Worm (Caenorhabditis elegans) whole organism, L1 larva: ENCODE results near the gene tbx-41.
A peak's percentile ranks its signal among the peaks of the same experiment; 100 is the strongest.

Source experiments
- C16A3.4 ChIP-seq: fragments of 150-350 bp; optimal IDR thresholded peaks from 2 replicates; lab custom pipeline; 2014; ENCODE audit warnings: missing biosample characterization, missing genetic modification characterization
- Y116A8C.19 ChIP-seq: sonication (generic microtip); optimal IDR thresholded peaks from 2 replicates; lab custom pipeline; 2016; ENCODE audit warnings: missing compliant biosample characterization, missing genetic modification characterization, borderline replicate concordance
- aha-1 ChIP-seq: fragments of 150-350 bp; optimal IDR thresholded peaks from 2 replicates; lab custom pipeline; 2014; ENCODE audit warnings: missing biosample characterization, missing genetic modification characterization
- alr-1 ChIP-seq: fragments of 200-800 bp; sonication (Bioruptor generic); optimal IDR thresholded peaks from 2 replicates; lab custom pipeline; 2018; ENCODE audit warnings: borderline replicate concordance, mild to moderate bottlenecking, missing genetic modification characterization, missing compliant biosample characterization
- blmp-1 ChIP-seq: fragments of 150-350 bp; optimal IDR thresholded peaks from 2 replicates; lab custom pipeline; 2014; ENCODE audit warnings: missing biosample characterization, missing genetic modification characterization
- ceh-8 ChIP-seq: fragments of 200-800 bp; sonication (Bioruptor generic); optimal IDR thresholded peaks from 2 replicates; lab custom pipeline; 2018; ENCODE audit warnings: mild to moderate bottlenecking, missing genetic modification characterization, moderate library complexity, missing compliant biosample characterization
- ceh-82 ChIP-seq, 3 experiments: fragments of 150-350 bp in 1 of 3; sonication (generic microtip) in 2 of 3; optimal IDR thresholded peaks; 2 replicates each; lab custom pipeline; 2014 to 2017; ENCODE audit warnings: missing biosample characterization in 3 of 3, missing genetic modification characterization in 3 of 3
- ceh-90 ChIP-seq: sonication (generic microtip); optimal IDR thresholded peaks from 2 replicates; lab custom pipeline; 2016; ENCODE audit warnings: missing genetic modification characterization, missing compliant biosample characterization
- dpl-1 ChIP-seq, 3 experiments: fragments of 150-350 bp in 2 of 3; sonication (generic microtip) in 1 of 3; optimal IDR thresholded peaks; 2 replicates each; lab custom pipeline; 2014 to 2017; ENCODE audit warnings: missing biosample characterization in 3 of 3, missing genetic modification characterization in 3 of 3, missing genetic modification reagents in 3 of 3
- egl-13 ChIP-seq: sonication (generic microtip); optimal IDR thresholded peaks from 2 replicates; lab custom pipeline; 2016; ENCODE audit warnings: missing genotype, missing genetic modification reagents, missing genetic modification characterization, missing compliant biosample characterization
- elt-2 ChIP-seq: sonication (generic microtip); optimal IDR thresholded peaks from 2 replicates; lab custom pipeline; 2016; ENCODE audit warnings: missing genetic modification characterization, mild to moderate bottlenecking, inconsistent platforms, missing compliant biosample characterization, missing genetic modification reagents
- elt-3 ChIP-seq, 6 experiments: fragments of 150-350 bp in 1 of 6; sonication (generic microtip); optimal IDR thresholded peaks; 2 replicates each; lab custom pipeline; 2017 to 2018; ENCODE audit warnings: missing biosample characterization in 6 of 6, missing genetic modification characterization in 6 of 6, inconsistent platforms in 1 of 6
- ets-5 ChIP-seq: fragments of 200-800 bp; sonication (Bioruptor generic); IDR thresholded peaks from 2 replicates; pipeline ENCODE4 v1.3.6; 2022; ENCODE audit warnings: missing genetic modification characterization, missing compliant biosample characterization
- fkh-10 ChIP-seq: sonication (generic microtip); optimal IDR thresholded peaks from 2 replicates; lab custom pipeline; 2017; ENCODE audit warnings: missing biosample characterization, missing genetic modification reagents, missing genetic modification characterization
- fkh-8 ChIP-seq: sonication (generic microtip); optimal IDR thresholded peaks from 2 replicates; lab custom pipeline; 2016; ENCODE audit warnings: mild to moderate bottlenecking, missing genetic modification characterization, missing compliant biosample characterization
- fos-1 ChIP-seq: fragments of 150-350 bp; optimal IDR thresholded peaks from 2 replicates; lab custom pipeline; 2014; ENCODE audit warnings: missing biosample characterization, missing genetic modification characterization
- hlh-17 ChIP-seq: fragments of 200-800 bp; sonication (Bioruptor generic); optimal IDR thresholded peaks from 2 replicates; lab custom pipeline; 2018; ENCODE audit warnings: missing genetic modification characterization, mild to moderate bottlenecking, missing compliant biosample characterization, moderate library complexity, borderline replicate concordance
- hlh-4 ChIP-seq: sonication (generic microtip); optimal IDR thresholded peaks from 2 replicates; lab custom pipeline; 2016; ENCODE audit warnings: mild to moderate bottlenecking, missing genetic modification characterization, missing compliant biosample characterization
- hpl-2 ChIP-seq: fragments of 150-350 bp; optimal IDR thresholded peaks from 2 replicates; lab custom pipeline; 2014; ENCODE audit warnings: missing biosample characterization, missing genetic modification reagents, missing genetic modification characterization
- isw-1 ChIP-seq: fragments of 200-800 bp; sonication (Bioruptor generic); IDR thresholded peaks from 2 replicates; pipeline ENCODE4 v1.3.6; 2022; ENCODE audit warnings: missing genetic modification characterization, missing compliant biosample characterization
- lin-13 ChIP-seq: fragments of 150-350 bp; optimal IDR thresholded peaks from 2 replicates; lab custom pipeline; 2014; ENCODE audit warnings: missing biosample characterization, missing genetic modification reagents, missing genetic modification characterization
- lin-15B ChIP-seq: fragments of 150-350 bp; sonication (generic microtip); optimal IDR thresholded peaks from 3 replicates; lab custom pipeline; 2014; ENCODE audit warnings: missing biosample characterization, missing genetic modification characterization
- lin-35 ChIP-seq, 2 experiments: fragments of 150-350 bp; optimal IDR thresholded peaks; 2 replicates each; lab custom pipeline; 2014; ENCODE audit warnings: missing biosample characterization in 2 of 2, missing genetic modification characterization in 2 of 2, missing genetic modification reagents in 2 of 2
- lir-3 ChIP-seq: sonication (generic microtip); optimal IDR thresholded peaks from 2 replicates; lab custom pipeline; 2016; ENCODE audit warnings: mild to moderate bottlenecking, missing genetic modification characterization, moderate library complexity, missing compliant biosample characterization; ENCODE audit not compliant: poor library complexity
- mdl-1 ChIP-seq, 2 experiments: fragments of 150-350 bp; optimal IDR thresholded peaks; 2 replicates each; lab custom pipeline; 2014 to 2017; ENCODE audit warnings: missing biosample characterization in 2 of 2, missing genetic modification characterization in 2 of 2, inconsistent platforms in 1 of 2
- mef-2 ChIP-seq: fragments of 150-350 bp; optimal IDR thresholded peaks from 2 replicates; lab custom pipeline; 2014; ENCODE audit warnings: missing biosample characterization, missing genetic modification characterization
- mep-1 ChIP-seq: fragments of 150-350 bp; optimal IDR thresholded peaks from 2 replicates; lab custom pipeline; 2014; ENCODE audit warnings: missing biosample characterization, missing genetic modification characterization
- nhr-12 ChIP-seq: sonication (generic microtip); optimal IDR thresholded peaks from 2 replicates; lab custom pipeline; 2017; ENCODE audit warnings: missing biosample characterization, missing genetic modification characterization
- nhr-19 ChIP-seq: fragments of 200-800 bp; sonication (Bioruptor generic); conservative IDR thresholded peaks from 2 replicates; pipeline ENCODE4 v1.3.6; 2022; ENCODE audit warnings: missing genetic modification characterization, missing compliant biosample characterization
- nhr-20 ChIP-seq: sonication (generic microtip); optimal IDR thresholded peaks from 2 replicates; lab custom pipeline; 2016; ENCODE audit warnings: mild to moderate bottlenecking, missing genetic modification characterization, missing compliant biosample characterization
- nhr-237 ChIP-seq: fragments of 150-350 bp; optimal IDR thresholded peaks from 2 replicates; lab custom pipeline; 2014; ENCODE audit warnings: missing biosample characterization, missing genetic modification characterization
- nhr-28 ChIP-seq: fragments of 150-350 bp; optimal IDR thresholded peaks from 2 replicates; lab custom pipeline; 2014; ENCODE audit warnings: missing biosample characterization, missing genetic modification characterization
- nhr-47 ChIP-seq: sonication (generic microtip); optimal IDR thresholded peaks from 2 replicates; lab custom pipeline; 2016; ENCODE audit warnings: mild to moderate bottlenecking, missing genetic modification characterization, moderate library complexity, missing compliant biosample characterization
- nhr-85 ChIP-seq: sonication (generic microtip); peaks from one replicate; lab custom pipeline; 2016; ENCODE audit warnings: missing genetic modification characterization, inconsistent platforms, missing compliant biosample characterization
- nhr-90 ChIP-seq: sonication (generic microtip); optimal IDR thresholded peaks from 2 replicates; lab custom pipeline; 2016; ENCODE audit warnings: mild to moderate bottlenecking, missing genetic modification characterization, missing compliant biosample characterization; ENCODE audit not compliant: poor library complexity
- pax-3 ChIP-seq: fragments of 200-800 bp; sonication (Bioruptor generic); optimal IDR thresholded peaks from 2 replicates; lab custom pipeline; 2018; ENCODE audit warnings: mild to moderate bottlenecking, missing genetic modification characterization, moderate library complexity, missing compliant biosample characterization
- snpc-4 ChIP-seq: fragments of 150-350 bp; optimal IDR thresholded peaks from 2 replicates; lab custom pipeline; 2014; ENCODE audit warnings: missing biosample characterization, missing genetic modification characterization
- snu-23 ChIP-seq: sonication (generic microtip); optimal IDR thresholded peaks from 2 replicates; lab custom pipeline; 2016; ENCODE audit warnings: missing genetic modification characterization, missing compliant biosample characterization
- sox-4 ChIP-seq: sonication (generic microtip); optimal IDR thresholded peaks from 2 replicates; lab custom pipeline; 2016; ENCODE audit warnings: missing genetic modification characterization, missing compliant biosample characterization
- sptf-1 ChIP-seq: fragments of 150-350 bp; optimal IDR thresholded peaks from 2 replicates; lab custom pipeline; 2014; ENCODE audit warnings: missing biosample characterization, missing genetic modification characterization
- sup-37 ChIP-seq: fragments of 200-800 bp; sonication (Bioruptor generic); optimal IDR thresholded peaks from 2 replicates; lab custom pipeline; 2018; ENCODE audit warnings: mild to moderate bottlenecking, missing genetic modification characterization, missing compliant biosample characterization
- tbx-2 ChIP-seq: sonication (generic microtip); optimal IDR thresholded peaks from 2 replicates; lab custom pipeline; 2016; ENCODE audit warnings: missing genetic modification characterization, missing compliant biosample characterization
- tlp-1 ChIP-seq: fragments of 150-350 bp; optimal IDR thresholded peaks from 2 replicates; lab custom pipeline; 2014; ENCODE audit warnings: missing biosample characterization, missing genetic modification characterization
- unc-30 ChIP-seq: sonication (generic microtip); optimal IDR thresholded peaks from 2 replicates; lab custom pipeline; 2017; ENCODE audit warnings: missing biosample characterization, missing genetic modification characterization
- vab-15 ChIP-seq: sonication (generic microtip); optimal IDR thresholded peaks from 2 replicates; lab custom pipeline; 2017; ENCODE audit warnings: missing genotype, mild to moderate bottlenecking, missing genetic modification characterization, missing compliant biosample characterization
- xbp-1 ChIP-seq: sonication (generic microtip); optimal IDR thresholded peaks from 2 replicates; lab custom pipeline; 2016; ENCODE audit warnings: missing genetic modification characterization, missing compliant biosample characterization
- zip-4 ChIP-seq: fragments of 200-800 bp; sonication (Bioruptor generic); optimal IDR thresholded peaks from 2 replicates; lab custom pipeline; 2018; ENCODE audit warnings: mild to moderate bottlenecking, missing genetic modification characterization, moderate library complexity, missing compliant biosample characterization
- ztf-11 ChIP-seq, 2 experiments: sonication (generic microtip); optimal IDR thresholded peaks; 2 replicates each; lab custom pipeline; 2016 to 2017; ENCODE audit warnings: missing genetic modification characterization in 2 of 2, missing biosample characterization in 1 of 2, missing compliant biosample characterization in 1 of 2
- ztf-4 ChIP-seq: fragments of 150-350 bp; optimal IDR thresholded peaks from 2 replicates; lab custom pipeline; 2014; ENCODE audit warnings: missing biosample characterization, missing genetic modification characterization

The tbx-41 gene

ce11 chrX:1829937-1830336 is 35.1 kb upstream of the tbx-41 start, which contains the start of gene C14E2.6:
C14E2.6 (minus strand) TSS chrX:1830037.
- TF ChIP-seq isw-1 (GFP tag; lab: Robert Waterston, UW): no peak
- no peak for TF ChIP-seq fkh-10
- TF ChIP-seq tlp-1 (tag; lab: Kevin White, UChicago): no peak
- no peak for TF ChIP-seq sox-4 (tag; lab: Kevin White, UChicago)
- TF ChIP-seq hlh-4 (tag; lab: Kevin White, UChicago): peak; percentile 20

ce11 chrX:1830475-1830874 is 34.6 kb upstream of the tbx-41 start:
- TF ChIP-seq lin-35 (GFP tag; optimal IDR thresholded peaks at IDR 0.05; lab: Kevin White, UChicago): no peak
- TF ChIP-seq, all 84 proteins: peak for 0

- TF ChIP-seq ceh-82 (tag; optimal IDR thresholded peaks at IDR 0.05; lab: Kevin White, UChicago) (peak in 2 of 3 experiments; percentile 40 to 56), nhr-28 (tag; lab: Kevin White, UChicago) (no peak), nhr-47 (tag; lab: Kevin White, UChicago) (peak; percentile 73), snu-23 (GFP tag; lab: Kevin White, UChicago) (peak; percentile 63), fkh-8 (peak; percentile 55), lin-15B (no peak), dpl-1 (GFP tag; optimal IDR thresholded peaks at IDR 0.05; lab: Kevin White, UChicago) (peak in 2 of 3 experiments; percentile 11 to 15), hpl-2 (GFP tag; lab: Kevin White, UChicago) (no peak), xbp-1 (peak; percentile 6), ceh-90 (tag; lab: Kevin White, UChicago) (no peak), C16A3.4 (tag; lab: Kevin White, UChicago) (peak; percentile 35), zip-4 (GFP tag; lab: Kevin White, UChicago) (no peak), mep-1 (tag; lab: Kevin White, UChicago) (no peak), alr-1 (no peak), blmp-1 (no peak), mef-2 (tag; lab: Kevin White, UChicago) (no peak), Y116A8C.19 (tag; lab: Kevin White, UChicago) (no peak), hlh-17 (GFP tag; lab: Kevin White, UChicago) (no peak), lir-3 (tag; lab: Kevin White, UChicago) (no peak), ztf-11 (tag; optimal IDR thresholded peaks at IDR 0.05; lab: Kevin White, UChicago) (peak in 1 of 2 experiments; percentile 36), snpc-4 (tag; lab: Kevin White, UChicago) (peak; percentile 22), ztf-4 (tag; lab: Kevin White, UChicago) (no peak), sup-37 (GFP tag; lab: Kevin White, UChicago) (no peak), vab-15 (tag; lab: Kevin White, UChicago) (no peak), mdl-1 (tag; optimal IDR thresholded peaks at IDR 0.05; lab: Kevin White, UChicago) (peak in 1 of 2 experiments; percentile 15), nhr-19 (peak; percentile 63), lin-13 (GFP tag; lab: Kevin White, UChicago) (no peak), aha-1 (tag; lab: Kevin White, UChicago) (no peak), egl-13 (tag; lab: Kevin White, UChicago) (peak; percentile 11), tlp-1 (tag; lab: Kevin White, UChicago) (no peak), elt-3 (tag; optimal IDR thresholded peaks at IDR 0.05; lab: Kevin White, UChicago) (peak in 1 of 6 experiments; percentile 22), nhr-20 (tag; lab: Kevin White, UChicago) (peak; percentile 40), nhr-85 (tag; lab: Kevin White, UChicago) (no peak), fos-1 (no peak), sptf-1 (no peak), nhr-237 (tag; lab: Kevin White, UChicago) (no peak), ceh-8 (GFP tag; lab: Kevin White, UChicago) (no peak), pax-3 (tag; lab: Kevin White, UChicago) (peak; percentile 51), tbx-2 (tag; lab: Kevin White, UChicago) (peak; percentile 25), nhr-12 (tag; lab: Kevin White, UChicago) (no peak), unc-30 (tag; lab: Kevin White, UChicago) (no peak), elt-2 (tag; lab: Kevin White, UChicago) (peak; percentile 32), ets-5 (GFP tag; lab: Robert Waterston, UW) (no peak), nhr-90 (tag; lab: Kevin White, UChicago) (peak; percentile 67)
Measured at ce11 chrX:1837703-1838102, 27.3 kb upstream of the tbx-41 start.
